ENCODE assay signal across 1 fruit fly cellular context in the genomic region with DNA sequence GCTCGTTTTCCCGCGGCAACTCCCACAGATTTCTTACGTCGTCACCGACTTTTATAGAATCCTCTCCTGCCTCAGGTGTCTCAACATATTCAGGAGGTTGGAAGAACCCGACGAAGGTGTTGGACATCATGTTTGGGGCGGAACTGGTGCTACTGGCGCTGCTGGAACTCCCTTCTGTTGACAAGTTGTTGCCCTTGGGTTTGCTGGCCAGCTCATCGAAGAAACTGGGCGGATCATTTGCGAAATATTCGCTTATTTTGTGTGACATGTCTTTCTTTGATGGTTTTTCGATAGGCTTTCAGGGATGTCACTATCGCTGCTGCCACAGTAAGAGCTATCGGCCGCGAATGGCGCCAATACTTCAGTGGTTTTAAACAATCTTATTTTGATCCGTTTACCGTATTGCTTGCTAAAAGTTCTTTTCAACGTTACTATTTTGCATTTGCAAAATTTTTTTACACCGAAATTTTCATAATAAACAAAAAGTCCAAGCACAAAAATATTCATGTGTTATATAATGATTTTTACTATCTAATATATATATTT.
TF ChIP-seq lines count a peak whose summit lies in the region.

A gene (minus strand): TSS at position 303 of the 546 bp plus-strand sequence.

TF ChIP-seq in whole organism, embryonic, 481 proteins besides CTCF, POLR2A, EP300 and RAD21 (continued from another document and continues in another):
- TF ChIP-seq bsh (GFP tag; optimal IDR thresholded peaks at IDR 0.05; lab: Kevin White, UChicago) (no peak), scrt (GFP tag; optimal IDR thresholded peaks at IDR 0.05; lab: Kevin White, UChicago) (no peak), NC2α (GFP tag; optimal IDR thresholded peaks at IDR 0.05; lab: Kevin White, UChicago) (no peak), CG13287 (GFP tag; IDR thresholded peaks at IDR 0.05; lab: Robert Waterston, UW; ENCODE audit: partially characterized antibody) (peak; percentile 97), Opbp (GFP tag; IDR thresholded peaks at IDR 0.05; lab: Robert Waterston, UW; ENCODE audit: partially characterized antibody) (peak; percentile 95), CG13894 (tag; optimal IDR thresholded peaks at IDR 0.05; lab: Kevin White, UChicago) (no peak), mirr (GFP tag; optimal IDR thresholded peaks at IDR 0.05; lab: Kevin White, UChicago) (no peak), chinmo (GFP tag; IDR thresholded peaks at IDR 0.05; lab: Robert Waterston, UW; ENCODE audit: partially characterized antibody) (peak; percentile 97), hkb (optimal IDR thresholded peaks at IDR 0.05; lab: Kevin White, UChicago) (no peak), hkb (GFP tag; IDR thresholded peaks at IDR 0.05; lab: Robert Waterston, UW) (no peak), CG9727 (GFP tag; optimal IDR thresholded peaks at IDR 0.05; lab: Kevin White, UChicago) (no peak), CG32532 (GFP tag; IDR thresholded peaks at IDR 0.05; lab: Robert Waterston, UW) (no peak), odd (GFP tag; optimal IDR thresholded peaks at IDR 0.05; lab: Kevin White, UChicago) (no peak), jing (GFP tag; optimal IDR thresholded peaks at IDR 0.05; lab: Kevin White, UChicago) (no peak), Jarid2 (GFP tag; optimal IDR thresholded peaks at IDR 0.05; lab: Kevin White, UChicago) (no peak), Meics (GFP tag; optimal IDR thresholded peaks at IDR 0.05; lab: Kevin White, UChicago) (no peak), gcm (GFP tag; optimal IDR thresholded peaks at IDR 0.05; lab: Kevin White, UChicago) (no peak), stc (GFP tag; IDR thresholded peaks at IDR 0.05; lab: Robert Waterston, UW) (no peak), CG1792 (GFP tag; optimal IDR thresholded peaks at IDR 0.05; lab: Kevin White, UChicago) (no peak), NfI (GFP tag; optimal IDR thresholded peaks at IDR 0.05; lab: Kevin White, UChicago) (no peak), CG8281 (tag; optimal IDR thresholded peaks at IDR 0.05; lab: Kevin White, UChicago) (no peak), Hr78 (GFP tag; optimal IDR thresholded peaks at IDR 0.05; lab: Kevin White, UChicago) (no peak), CG12236 (GFP tag; optimal IDR thresholded peaks at IDR 0.05; lab: Kevin White, UChicago) (no peak), ttk (GFP tag; IDR thresholded peaks at IDR 0.05; lab: Robert Waterston, UW) (no peak), ken (GFP tag; IDR thresholded peaks at IDR 0.05; lab: Robert Waterston, UW) (no peak), Hmr (GFP tag; optimal IDR thresholded peaks at IDR 0.05; lab: Kevin White, UChicago) (no peak), cato (GFP tag; optimal IDR thresholded peaks at IDR 0.05; lab: Kevin White, UChicago; ENCODE audit: borderline replicate concordance) (no peak), sqz (GFP tag; optimal IDR thresholded peaks at IDR 0.05; lab: Kevin White, UChicago) (no peak), CG8944 (GFP tag; optimal IDR thresholded peaks at IDR 0.05; lab: Kevin White, UChicago) (no peak), CG8388 (GFP tag; optimal IDR thresholded peaks at IDR 0.05; lab: Kevin White, UChicago) (no peak), CG10321 (GFP tag; IDR thresholded peaks at IDR 0.05; lab: Robert Waterston, UW) (no peak), ro (GFP tag; IDR thresholded peaks at IDR 0.05; lab: Robert Waterston, UW) (no peak), NC2β (GFP tag; optimal IDR thresholded peaks at IDR 0.05; lab: Kevin White, UChicago) (no peak), repo (GFP tag; optimal IDR thresholded peaks at IDR 0.05; lab: Kevin White, UChicago) (no peak), tio (GFP tag; optimal IDR thresholded peaks at IDR 0.05; lab: Kevin White, UChicago) (no peak), CG17328 (GFP tag; IDR thresholded peaks at IDR 0.05; lab: Robert Waterston, UW) (no peak), CG12155 (GFP tag; optimal IDR thresholded peaks at IDR 0.05; lab: Kevin White, UChicago) (no peak), Hr51 (GFP tag; optimal IDR thresholded peaks at IDR 0.05; lab: Kevin White, UChicago) (no peak), BEAF-32 (GFP tag; optimal IDR thresholded peaks at IDR 0.05; lab: Kevin White, UChicago) (peak; percentile 90), slbo (GFP tag; IDR thresholded peaks at IDR 0.05; lab: Robert Waterston, UW) (no peak), az2 (GFP tag; optimal IDR thresholded peaks at IDR 0.05; lab: Kevin White, UChicago) (no peak), ase (GFP tag; IDR thresholded peaks at IDR 0.05; lab: Robert Waterston, UW) (no peak), grau (tag; optimal IDR thresholded peaks at IDR 0.05; lab: Kevin White, UChicago) (no peak), CG8478 (optimal IDR thresholded peaks at IDR 0.05; lab: Kevin White, UChicago) (no peak), CG17829 (tag; optimal IDR thresholded peaks at IDR 0.05; lab: Kevin White, UChicago) (peak; percentile 0), grn (GFP tag; optimal IDR thresholded peaks at IDR 0.05; lab: Kevin White, UChicago) (no peak), slou (GFP tag; optimal IDR thresholded peaks at IDR 0.05; lab: Kevin White, UChicago) (no peak), Deaf1 (tag; optimal IDR thresholded peaks at IDR 0.05; lab: Kevin White, UChicago) (no peak), CG10366 (GFP tag; IDR thresholded peaks at IDR 0.05; lab: Robert Waterston, UW) (no peak), CG13624 (GFP tag; optimal IDR thresholded peaks at IDR 0.05; lab: Kevin White, UChicago) (peak; percentile 14), CG11456 (GFP tag; IDR thresholded peaks at IDR 0.05; lab: Robert Waterston, UW) (no peak), so (GFP tag; IDR thresholded peaks at IDR 0.05; lab: Robert Waterston, UW) (no peak), Camta (GFP tag; optimal IDR thresholded peaks at IDR 0.05; lab: Kevin White, UChicago) (no peak), zf30C (GFP tag; optimal IDR thresholded peaks at IDR 0.05; lab: Kevin White, UChicago) (no peak), Ravus (GFP tag; IDR thresholded peaks at IDR 0.05; lab: Robert Waterston, UW) (no peak), CrebB (tag; optimal IDR thresholded peaks at IDR 0.05; lab: Kevin White, UChicago) (no peak), pb (GFP tag; optimal IDR thresholded peaks at IDR 0.05; lab: Kevin White, UChicago) (no peak), da (GFP tag; optimal IDR thresholded peaks at IDR 0.05; lab: Kevin White, UChicago) (no peak), Ets65A (GFP tag; lab: Kevin White, UChicago) (no peak), CG11696 (GFP tag; IDR thresholded peaks at IDR 0.05; lab: Robert Waterston, UW) (no peak), CG10979 (tag; optimal IDR thresholded peaks at IDR 0.05; lab: Kevin White, UChicago) (no peak), trem (tag; optimal IDR thresholded peaks at IDR 0.05; lab: Kevin White, UChicago) (peak; percentile 40), corto (GFP tag; optimal IDR thresholded peaks at IDR 0.05; lab: Kevin White, UChicago) (no peak), CG3726 (GFP tag; IDR thresholded peaks at IDR 0.05; lab: Robert Waterston, UW) (no peak), MBD-R2 (GFP tag; IDR thresholded peaks at IDR 0.05; lab: Robert Waterston, UW) (peak; percentile 57), amos (GFP tag; IDR thresholded peaks at IDR 0.05; lab: Robert Waterston, UW; ENCODE audit: partially characterized antibody) (peak; percentile 97), CG9797 (GFP tag; optimal IDR thresholded peaks at IDR 0.05; lab: Kevin White, UChicago) (peak; percentile 5), CG16863 (GFP tag; optimal IDR thresholded peaks at IDR 0.05; lab: Kevin White, UChicago) (no peak), CG2199 (GFP tag; IDR thresholded peaks at IDR 0.05; lab: Robert Waterston, UW) (no peak), CG1832 (GFP tag; optimal IDR thresholded peaks at IDR 0.05; lab: Kevin White, UChicago) (no peak), wdn (GFP tag; IDR thresholded peaks at IDR 0.05; lab: Robert Waterston, UW) (no peak), kah (GFP tag; optimal IDR thresholded peaks at IDR 0.05; lab: Kevin White, UChicago) (no peak), Bdp1 (GFP tag; optimal IDR thresholded peaks at IDR 0.05; lab: Kevin White, UChicago) (no peak), CG18476 (GFP tag; optimal IDR thresholded peaks at IDR 0.05; lab: Kevin White, UChicago) (no peak), aop (GFP tag; IDR thresholded peaks at IDR 0.05; lab: Robert Waterston, UW) (no peak), CG31388 (GFP tag; optimal IDR thresholded peaks at IDR 0.05; lab: Kevin White, UChicago) (no peak), CoRest (tag; optimal IDR thresholded peaks at IDR 0.05; lab: Kevin White, UChicago) (no peak), CG14965 (GFP tag; optimal IDR thresholded peaks at IDR 0.05; lab: Kevin White, UChicago; ENCODE audit: borderline replicate concordance) (no peak), BtbVII (GFP tag; optimal IDR thresholded peaks at IDR 0.05; lab: Kevin White, UChicago) (no peak), pfk (GFP tag; optimal IDR thresholded peaks at IDR 0.05; lab: Kevin White, UChicago) (no peak), oc (tag; optimal IDR thresholded peaks at IDR 0.05; lab: Kevin White, UChicago) (no peak), Asciz (GFP tag; optimal IDR thresholded peaks at IDR 0.05; lab: Kevin White, UChicago) (no peak), fd96Cb (tag; optimal IDR thresholded peaks at IDR 0.05; lab: Kevin White, UChicago) (no peak), Pdp1 (GFP tag; optimal IDR thresholded peaks at IDR 0.05; lab: Kevin White, UChicago) (peak in 1 of 2 experiments; percentile 68), CG7372 (GFP tag; IDR thresholded peaks at IDR 0.05; lab: Robert Waterston, UW) (no peak), CG11085 (GFP tag; IDR thresholded peaks at IDR 0.05; lab: Robert Waterston, UW) (no peak), Antp (GFP tag; optimal IDR thresholded peaks at IDR 0.05; lab: Kevin White, UChicago) (no peak), lmd (GFP tag; IDR thresholded peaks at IDR 0.05; lab: Robert Waterston, UW) (no peak), H15 (GFP tag; IDR thresholded peaks at IDR 0.05; lab: Robert Waterston, UW) (no peak), HHEX (GFP tag; optimal IDR thresholded peaks at IDR 0.05; lab: Kevin White, UChicago) (no peak), Atf6 (GFP tag; IDR thresholded peaks at IDR 0.05; lab: Robert Waterston, UW) (no peak), CG1529 (GFP tag; optimal IDR thresholded peaks at IDR 0.05; lab: Kevin White, UChicago) (no peak), twi (tag; optimal IDR thresholded peaks at IDR 0.05; lab: Kevin White, UChicago) (no peak), lab (GFP tag; optimal IDR thresholded peaks at IDR 0.05; lab: Kevin White, UChicago) (no peak), croc (GFP tag; conservative IDR thresholded peaks at IDR 0.05; lab: Robert Waterston, UW) (no peak), shn (GFP tag; optimal IDR thresholded peaks at IDR 0.05; lab: Kevin White, UChicago) (no peak), btn (GFP tag; optimal IDR thresholded peaks at IDR 0.05; lab: Kevin White, UChicago) (no peak), vvl (GFP tag; IDR thresholded peaks at IDR 0.05; lab: Robert Waterston, UW) (no peak), CG13296 (GFP tag; optimal IDR thresholded peaks at IDR 0.05; lab: Kevin White, UChicago) (no peak), bowl (GFP tag; IDR thresholded peaks at IDR 0.05; lab: Robert Waterston, UW) (no peak), CG6272 (GFP tag; IDR thresholded peaks at IDR 0.05; lab: Robert Waterston, UW) (no peak), ftz-f1 (GFP tag; optimal IDR thresholded peaks at IDR 0.05; lab: Kevin White, UChicago) (no peak), zen (tag; optimal IDR thresholded peaks at IDR 0.05; lab: Kevin White, UChicago) (no peak), CG7357 (GFP tag; IDR thresholded peaks at IDR 0.05; lab: Robert Waterston, UW) (no peak), CG3065 (GFP tag; optimal IDR thresholded peaks at IDR 0.05; lab: Kevin White, UChicago) (no peak), CG1233 (GFP tag; optimal IDR thresholded peaks at IDR 0.05; lab: Kevin White, UChicago) (no peak), Chrac-16 (GFP tag; optimal IDR thresholded peaks at IDR 0.05; lab: Kevin White, UChicago) (no peak), bcd (GFP tag; optimal IDR thresholded peaks at IDR 0.05; lab: Kevin White, UChicago) (no peak), CG17568 (GFP tag; optimal IDR thresholded peaks at IDR 0.05; lab: Kevin White, UChicago) (no peak), p53 (GFP tag; optimal IDR thresholded peaks at IDR 0.05; lab: Kevin White, UChicago) (no peak), CG5953 (GFP tag; IDR thresholded peaks at IDR 0.05; lab: Robert Waterston, UW) (no peak), CG30403 (GFP tag; optimal IDR thresholded peaks at IDR 0.05; lab: Kevin White, UChicago) (no peak), Dp (GFP tag; optimal IDR thresholded peaks at IDR 0.05; lab: Kevin White, UChicago) (peak; percentile 95), ac (GFP tag; optimal IDR thresholded peaks at IDR 0.05; lab: Kevin White, UChicago) (no peak), CG4404 (GFP tag; IDR thresholded peaks at IDR 0.05; lab: Robert Waterston, UW) (no peak), cad (GFP tag; optimal IDR thresholded peaks at IDR 0.05; lab: Kevin White, UChicago) (no peak), ssp (GFP tag; IDR thresholded peaks at IDR 0.05; lab: Robert Waterston, UW) (no peak), CG12219 (GFP tag; optimal IDR thresholded peaks at IDR 0.05; lab: Kevin White, UChicago) (no peak), CG31441 (GFP tag; IDR thresholded peaks at IDR 0.05; lab: Robert Waterston, UW) (no peak), Hr39 (optimal IDR thresholded peaks at IDR 0.05; lab: Kevin White, UChicago) (no peak), ATbp (GFP tag; optimal IDR thresholded peaks at IDR 0.05; lab: Kevin White, UChicago) (no peak), Elba2 (GFP tag; optimal IDR thresholded peaks at IDR 0.05; lab: Kevin White, UChicago) (no peak), CG12659 (GFP tag; optimal IDR thresholded peaks at IDR 0.05; lab: Kevin White, UChicago) (no peak), Hey (tag; optimal IDR thresholded peaks at IDR 0.05; lab: Kevin White, UChicago) (no peak), ara (GFP tag; IDR thresholded peaks at IDR 0.05; lab: Robert Waterston, UW) (no peak), Atf3 (GFP tag; optimal IDR thresholded peaks at IDR 0.05; lab: Kevin White, UChicago) (no peak), HmgZ (tag; optimal IDR thresholded peaks at IDR 0.05; lab: Kevin White, UChicago) (peak; percentile 4), CG5245 (GFP tag; optimal IDR thresholded peaks at IDR 0.05; lab: Kevin White, UChicago) (no peak), en (GFP tag; optimal IDR thresholded peaks at IDR 0.05; lab: Kevin White, UChicago) (no peak), Ssrp (tag; optimal IDR thresholded peaks at IDR 0.05; lab: Kevin White, UChicago) (no peak), CG9932 (GFP tag; IDR thresholded peaks at IDR 0.05; lab: Robert Waterston, UW) (no peak), CG8089 (GFP tag; optimal IDR thresholded peaks at IDR 0.05; lab: Kevin White, UChicago) (no peak), luna (GFP tag; optimal IDR thresholded peaks at IDR 0.05; lab: Kevin White, UChicago) (no peak), CG16815 (GFP tag; optimal IDR thresholded peaks at IDR 0.05; lab: Kevin White, UChicago) (no peak), CG7987 (GFP tag; optimal IDR thresholded peaks at IDR 0.05; lab: Kevin White, UChicago) (no peak)
